Fruit fly (Drosophila melanogaster) whole organism, embryonic: ENCODE measurements around the gene CG42538.
A peak's percentile ranks its signal among the peaks of the same experiment; 100 is the strongest.

ENCODE experiments used
- CG13287 ChIP-seq: fragments of 200-800 bp; sonication (Bioruptor generic); IDR thresholded peaks from 2 replicates; pipeline ENCODE4 v1.3.6; 2022; ENCODE audit warnings: missing biosample characterization, missing genetic modification characterization; ENCODE audit not compliant: partially characterized antibody
- CkIIα-i1 ChIP-seq: fragments of 200-800 bp; sonication (Bioruptor generic); IDR thresholded peaks from 2 replicates; pipeline ENCODE4 v1.3.6; 2022; ENCODE audit warnings: missing biosample characterization, missing genetic modification characterization
- Hmx ChIP-seq: fragments of 200-800 bp; sonication (Bioruptor generic); optimal IDR thresholded peaks from 2 replicates; lab custom pipeline; 2016; ENCODE audit warnings: missing biosample characterization, missing genetic modification characterization
- Trl ChIP-seq, 3 experiments: fragments of >200 bp in 2 of 3; fragments of 200-800 bp in 1 of 3; sonication (Bioruptor generic) in 1 of 3; optimal IDR thresholded peaks; 2 replicates in 1 of 3; 3 replicates in 2 of 3; lab custom pipeline; 2016 to 2017; ENCODE audit warnings: missing biosample characterization in 1 of 3, missing genetic modification characterization in 1 of 3
- caup ChIP-seq: fragments of 200-800 bp; sonication (Bioruptor generic); optimal IDR thresholded peaks from 3 replicates; lab custom pipeline; 2017; ENCODE audit warnings: missing biosample characterization, mild to moderate bottlenecking, missing genetic modification characterization, moderate library complexity; ENCODE audit not compliant: severe bottlenecking
- dan ChIP-seq: fragments of 200-800 bp; sonication (Bioruptor generic); IDR thresholded peaks from 2 replicates; pipeline ENCODE4 v1.3.6; 2022; ENCODE audit warnings: missing biosample characterization, missing genetic modification characterization
- danr ChIP-seq: fragments of 200-800 bp; sonication (Bioruptor generic); IDR thresholded peaks from 2 replicates; pipeline ENCODE4 v1.3.6; 2022; ENCODE audit warnings: missing biosample characterization, missing genetic modification characterization
- jing ChIP-seq: fragments of 200-800 bp; sonication (Bioruptor generic); optimal IDR thresholded peaks from 2 replicates; lab custom pipeline; 2018; ENCODE audit warnings: missing biosample characterization, mild to moderate bottlenecking, missing genetic modification characterization
- ranshi ChIP-seq: fragments of 200-800 bp; sonication (Bioruptor generic); IDR thresholded peaks from 2 replicates; pipeline ENCODE4 v1.3.6; 2022; ENCODE audit warnings: missing biosample characterization, missing genetic modification characterization

DNA sequence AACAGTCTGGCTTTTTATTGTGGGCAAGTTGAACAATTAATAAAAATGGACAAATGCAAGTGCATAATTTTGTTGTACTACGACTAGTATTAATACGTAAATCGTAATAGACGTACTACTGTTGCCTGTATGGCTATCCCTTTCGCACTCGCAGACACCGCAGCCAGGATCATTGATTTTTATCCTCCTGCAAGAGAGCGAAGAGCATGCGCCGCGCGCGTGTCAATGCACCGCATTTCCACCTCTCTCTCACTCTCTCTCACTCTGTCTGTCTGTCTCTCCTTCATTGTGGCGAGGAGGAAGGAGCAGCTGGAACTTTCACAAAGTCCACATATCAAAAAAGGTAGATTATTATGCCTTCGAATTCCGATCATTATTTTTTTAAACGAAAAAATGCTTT, 12.8 kb downstream of the CG42538 start:
- TF ChIP-seq CkIIα-i1, result no peak
- TF ChIP-seq CG13287, result no peak
- no peak for TF ChIP-seq danr
- TF ChIP-seq ranshi (GFP tag; lab: Robert Waterston, UW), result no peak
- TF ChIP-seq Trl (optimal IDR thresholded peaks at IDR 0.05; lab: Kevin White, UChicago), result peak; percentile 67 to 82
- no peak for TF ChIP-seq Trl (GFP tag; optimal IDR thresholded peaks at IDR 0.05; lab: Kevin White, UChicago)
- no peak for TF ChIP-seq Hmx (GFP tag; lab: Kevin White, UChicago)
- TF ChIP-seq dan (GFP tag; lab: Robert Waterston, UW), result no peak
- TF ChIP-seq jing (GFP tag; lab: Kevin White, UChicago), result no peak
- TF ChIP-seq caup, result no peak
